Fruit fly (Drosophila melanogaster) Kc167 (cell line): ENCODE data around the gene shd.

Experiments
- Myc ChIP-seq: fragments of >200 bp; optimal IDR thresholded peaks from 2 replicates; lab custom pipeline; 2017; ENCODE audit warnings: missing external identifiers
- Sin3A ChIP-seq: fragments of >200 bp; optimal IDR thresholded peaks from 2 replicates; lab custom pipeline; 2018; ENCODE audit warnings: missing external identifiers
- h ChIP-seq: fragments of >200 bp; optimal IDR thresholded peaks from 3 replicates; lab custom pipeline; 2018; ENCODE audit warnings: missing external identifiers

- TF ChIP-seq Myc (no peak), h (lab: Kevin White, UChicago) (no peak), Sin3A (lab: Kevin White, UChicago) (no peak)
Observed at dm6 chr3L:14634773-14635563, 20.7 kb downstream of the shd start.
